Worm (Caenorhabditis elegans): ENCODE results near the gene arrd-17.
A peak's percentile ranks its signal among the peaks of the same experiment; 100 is the strongest.

The arrd-17 gene

ce11 chrIII:13622268-13622667 lies 8.3 kb downstream of the arrd-17 start, which contains the start of gene hip-1 (continued):
- no peak for TF ChIP-seq nhr-11 (tag; optimal IDR thresholded peaks at IDR 0.05)
- no peak for TF ChIP-seq fos-1 (tag; optimal IDR thresholded peaks at IDR 0.05)
- TF ChIP-seq sptf-1 (tag; optimal IDR thresholded peaks at IDR 0.05), result no peak
- TF ChIP-seq vab-15 (tag; optimal IDR thresholded peaks at IDR 0.05), result no peak
- TF ChIP-seq ceh-82 (tag; optimal IDR thresholded peaks at IDR 0.05), result peak; percentile 18 to 45 (median 29)
- no peak for TF ChIP-seq aly-2 (tag; optimal IDR thresholded peaks at IDR 0.05)
- no peak for TF ChIP-seq sox-4 (tag; optimal IDR thresholded peaks at IDR 0.05)
- peak; percentile 79 for TF ChIP-seq mep-1 (tag; optimal IDR thresholded peaks at IDR 0.05)
- no peak for TF ChIP-seq mab-9 (GFP tag; IDR thresholded peaks at IDR 0.05)
- TF ChIP-seq egl-13 (tag; optimal IDR thresholded peaks at IDR 0.05), result peak; percentile 11
- TF ChIP-seq ces-1 (GFP tag; optimal IDR thresholded peaks at IDR 0.05), result no peak
- TF ChIP-seq grh-1 (GFP tag; IDR thresholded peaks at IDR 0.05), result no peak
- TF ChIP-seq nhr-237 (tag; optimal IDR thresholded peaks at IDR 0.05), result no peak
- TF ChIP-seq unc-98 (GFP tag; IDR thresholded peaks at IDR 0.05), result no peak
- TF ChIP-seq hlh-17 (GFP tag; optimal IDR thresholded peaks at IDR 0.05; ENCODE audit: borderline replicate concordance), result no peak
- peak; percentile 43 for TF ChIP-seq nhr-19 (GFP tag; conservative IDR thresholded peaks at IDR 0.05)
- no peak for TF ChIP-seq Y116A8C.19 (tag; optimal IDR thresholded peaks at IDR 0.05; ENCODE audit: borderline replicate concordance)
- no peak for TF ChIP-seq nhr-76 (tag; optimal IDR thresholded peaks at IDR 0.05)
- TF ChIP-seq dsc-1 (tag; optimal IDR thresholded peaks at IDR 0.05), result peak; percentile 52
- TF ChIP-seq hlh-4 (tag; optimal IDR thresholded peaks at IDR 0.05), result no peak
- TF ChIP-seq fkh-4 (tag; optimal IDR thresholded peaks at IDR 0.05; ENCODE audit: borderline replicate concordance), result no peak
- TF ChIP-seq xbp-1 (tag; optimal IDR thresholded peaks at IDR 0.05), result peak; percentile 54
- peak; percentile 34 for TF ChIP-seq C16A3.4 (tag; optimal IDR thresholded peaks at IDR 0.05)
- peak; percentile 67 for TF ChIP-seq nhr-71 (tag; optimal IDR thresholded peaks at IDR 0.05)
- TF ChIP-seq efl-3 (GFP tag; optimal IDR thresholded peaks at IDR 0.05), result no peak
- TF ChIP-seq swsn-7 (tag; optimal IDR thresholded peaks at IDR 0.05), result peak; percentile 49
- TF ChIP-seq pqm-1 (tag; optimal IDR thresholded peaks at IDR 0.05), result no peak
- TF ChIP-seq ceh-8 (GFP tag; optimal IDR thresholded peaks at IDR 0.05), result no peak
- peak; percentile 7 for TF ChIP-seq rnt-1 (tag; optimal IDR thresholded peaks at IDR 0.05)
- no peak for TF ChIP-seq hpl-2 (GFP tag; optimal IDR thresholded peaks at IDR 0.05)
- TF ChIP-seq aha-1 (tag; optimal IDR thresholded peaks at IDR 0.05), result no peak
- peak; percentile 74 to 85 (median 75) for TF ChIP-seq dpl-1 (GFP tag; optimal IDR thresholded peaks at IDR 0.05)
- peak; percentile 61 for TF ChIP-seq unc-130 (tag; optimal IDR thresholded peaks at IDR 0.05)
- peak; percentile 39 for TF ChIP-seq nhr-90 (tag; optimal IDR thresholded peaks at IDR 0.05; ENCODE audit: poor library complexity)
- peak; percentile 50 for TF ChIP-seq nhr-85 (tag)
- peak; percentile 93 for TF ChIP-seq F16B12.6 (tag; optimal IDR thresholded peaks at IDR 0.05)
- TF ChIP-seq unc-62 (GFP tag; optimal IDR thresholded peaks at IDR 0.05), result no peak
- TF ChIP-seq snpc-4 (tag; optimal IDR thresholded peaks at IDR 0.05), result peak; percentile 30
- peak; percentile 65 for TF ChIP-seq nhr-47 (tag; optimal IDR thresholded peaks at IDR 0.05)
- TF ChIP-seq pag-3 (tag; optimal IDR thresholded peaks at IDR 0.05; ENCODE audit: borderline replicate concordance, insufficient read depth), result no peak
- TF ChIP-seq egl-27 (tag; optimal IDR thresholded peaks at IDR 0.05), result no peak
- TF ChIP-seq mef-2 (tag; optimal IDR thresholded peaks at IDR 0.05), result no peak
- no peak for TF ChIP-seq fkh-10 (GFP tag; optimal IDR thresholded peaks at IDR 0.05)
- no peak for TF ChIP-seq ceh-63 (GFP tag; optimal IDR thresholded peaks at IDR 0.05)
- TF ChIP-seq nhr-84 (tag; optimal IDR thresholded peaks at IDR 0.05), result no peak
- TF ChIP-seq nhr-12 (tag; optimal IDR thresholded peaks at IDR 0.05), result no peak
- TF ChIP-seq ztf-4 (tag; optimal IDR thresholded peaks at IDR 0.05), result no peak
